Fruit fly (Drosophila melanogaster): ENCODE results near the gene CG18675.
A peak's percentile ranks its signal among the peaks of the same experiment; 100 is the strongest.

The CG18675 gene

DNA sequence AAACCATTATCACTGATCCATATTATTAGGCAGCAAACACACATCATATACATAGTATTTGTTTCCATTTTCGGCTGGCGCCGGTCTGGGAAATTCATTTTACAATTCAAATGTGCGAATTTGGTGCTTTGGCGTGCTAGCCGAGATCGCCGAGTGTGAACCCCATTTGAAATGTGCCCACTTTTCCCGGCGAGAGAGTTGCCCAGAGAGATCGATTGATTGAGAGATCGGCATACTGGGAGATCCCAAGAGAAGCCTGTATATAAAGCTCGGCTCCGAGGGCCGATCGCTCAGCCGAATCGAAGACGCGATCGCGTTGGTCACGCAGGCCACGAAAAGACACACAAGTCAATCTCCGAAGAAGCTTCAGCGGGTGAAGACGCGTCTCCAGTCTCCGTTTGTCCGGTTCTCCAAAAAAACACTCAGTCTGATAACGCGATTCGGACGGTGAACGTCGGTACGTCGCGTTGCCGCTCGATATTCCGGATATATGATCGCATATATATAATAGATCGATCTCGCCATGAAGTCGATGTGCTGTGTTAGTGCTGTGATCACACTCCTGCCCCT, 25.2 kb upstream of the CG18675 start, which contains the start of gene CG1299:
TSS of gene CG1299 (plus strand) at position 291 of the 570 bp plus-strand sequence.
- TF ChIP-seq CG3919 (GFP tag; optimal IDR thresholded peaks at IDR 0.05) (no peak), Hr4 (GFP tag; optimal IDR thresholded peaks at IDR 0.05) (no peak), CG7368 (GFP tag; optimal IDR thresholded peaks at IDR 0.05) (no peak), CG9139 (GFP tag; optimal IDR thresholded peaks at IDR 0.05) (peak; percentile 2), ss (GFP tag; optimal IDR thresholded peaks at IDR 0.05) (peak; percentile 19 to 44), CG8632 (GFP tag; optimal IDR thresholded peaks at IDR 0.05) (no peak), Ets21C (GFP tag; optimal IDR thresholded peaks at IDR 0.05) (no peak), esn (GFP tag; optimal IDR thresholded peaks at IDR 0.05) (no peak), vri (GFP tag; optimal IDR thresholded peaks at IDR 0.05) (no peak), Gug (GFP tag; IDR thresholded peaks at IDR 0.05) (no peak), Eip78C (GFP tag) (peak; percentile 71), Hr39 (GFP tag; optimal IDR thresholded peaks at IDR 0.05) (no peak), Met (GFP tag; optimal IDR thresholded peaks at IDR 0.05) (no peak), CG6163 (GFP tag; IDR thresholded peaks at IDR 0.05) (peak; percentile 35; the same call in 1 of the 3 replicates), CG8319 (GFP tag; optimal IDR thresholded peaks at IDR 0.05) (no peak), CG11294 (GFP tag; IDR thresholded peaks at IDR 0.05) (no peak), Eip75B (GFP tag; optimal IDR thresholded peaks at IDR 0.05) (peak; percentile 18), CG6276 (GFP tag; optimal IDR thresholded peaks at IDR 0.05) (no peak), CG1621 (tag; optimal IDR thresholded peaks at IDR 0.05) (peak; percentile 57)

DNA sequence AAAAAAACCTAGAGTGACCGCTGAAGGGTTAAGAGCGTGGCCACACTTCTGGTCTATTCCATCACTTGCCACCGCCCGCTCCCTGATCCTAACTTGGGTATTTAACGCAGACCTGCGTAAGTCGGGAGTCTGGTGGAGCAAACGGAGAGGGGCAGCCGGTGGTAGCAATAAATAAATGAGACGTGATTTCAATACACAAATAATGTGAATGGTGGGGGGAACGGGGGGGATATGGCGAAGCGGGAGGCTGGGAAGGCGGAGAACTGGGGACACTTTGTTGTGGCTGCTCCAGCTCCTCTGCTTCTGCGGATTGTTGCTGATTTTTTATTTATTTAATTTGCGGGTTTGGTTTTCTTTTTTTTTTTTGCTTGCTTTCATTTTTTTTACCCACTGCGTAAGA, 15.8 kb upstream of the CG18675 start:
- TF ChIP-seq achi (GFP tag; optimal IDR thresholded peaks at IDR 0.05) (no peak), dsx (GFP tag; optimal IDR thresholded peaks at IDR 0.05; ENCODE audit: poor library complexity, severe bottlenecking) (peak; percentile 52), CG16779 (tag; optimal IDR thresholded peaks at IDR 0.05) (no peak)

DNA sequence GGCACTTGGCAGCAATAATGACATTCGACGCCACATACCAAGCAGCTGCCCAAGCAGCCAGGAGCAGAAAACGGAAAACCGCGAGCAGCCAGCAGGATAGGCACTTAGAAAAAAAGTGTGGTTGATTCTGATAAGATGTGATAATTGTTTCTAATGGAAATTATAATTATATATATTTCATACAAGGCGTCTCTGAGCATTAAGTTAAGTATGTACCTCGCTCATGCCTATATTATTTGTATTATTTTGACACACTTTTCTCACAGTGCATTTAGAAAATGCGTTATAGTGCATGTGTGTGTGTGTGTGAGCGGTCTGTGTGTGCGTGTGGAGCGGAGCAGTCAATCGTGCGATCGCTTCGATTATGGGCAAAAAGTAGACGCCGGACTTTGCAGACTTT, 15.3 kb upstream of the CG18675 start:
- TF ChIP-seq CG32006 (GFP tag; optimal IDR thresholded peaks at IDR 0.05) (peak; percentile 60), CG8319 (GFP tag; optimal IDR thresholded peaks at IDR 0.05) (peak; percentile 19), esn (GFP tag; optimal IDR thresholded peaks at IDR 0.05) (peak; percentile 66), CG34406 (GFP tag; optimal IDR thresholded peaks at IDR 0.05) (peak; percentile 67), CG16779 (tag; optimal IDR thresholded peaks at IDR 0.05) (peak; percentile 11), achi (GFP tag; optimal IDR thresholded peaks at IDR 0.05) (peak; percentile 67), Hr38 (GFP tag; optimal IDR thresholded peaks at IDR 0.05) (no peak), topi (GFP tag; optimal IDR thresholded peaks at IDR 0.05) (peak; percentile 70), fd85E (GFP tag; optimal IDR thresholded peaks at IDR 0.05) (peak; percentile 18), Lpt (GFP tag; optimal IDR thresholded peaks at IDR 0.05) (peak; percentile 14), Ets21C (GFP tag; optimal IDR thresholded peaks at IDR 0.05) (peak; percentile 1), fd59A (GFP tag; optimal IDR thresholded peaks at IDR 0.05) (peak; percentile 62), CG4318 (GFP tag; optimal IDR thresholded peaks at IDR 0.05) (peak; percentile 41), CG8632 (GFP tag; optimal IDR thresholded peaks at IDR 0.05) (peak; percentile 60), CG6163 (GFP tag; IDR thresholded peaks at IDR 0.05) (peak; percentile 77), Sox15 (GFP tag; optimal IDR thresholded peaks at IDR 0.05) (peak; percentile 35), CG6854 (GFP tag; optimal IDR thresholded peaks at IDR 0.05) (peak; percentile 28), OdsH (GFP tag; optimal IDR thresholded peaks at IDR 0.05) (peak; percentile 65), Blimp-1 (GFP tag; optimal IDR thresholded peaks at IDR 0.05) (no peak), CG10669 (GFP tag; optimal IDR thresholded peaks at IDR 0.05) (peak; percentile 67), salr (GFP tag; optimal IDR thresholded peaks at IDR 0.05) (peak in 1 of 2 experiments; percentile 63), Gug (GFP tag; IDR thresholded peaks at IDR 0.05) (0 out of 2 replicates have a peak, but pooled peaks have one; percentile 35), Ets96B (tag; optimal IDR thresholded peaks at IDR 0.05) (peak; percentile 78), Sox102F (GFP tag; optimal IDR thresholded peaks at IDR 0.05) (peak; percentile 50), lz (GFP tag; optimal IDR thresholded peaks at IDR 0.05) (peak; percentile 57), CG6792 (GFP tag; optimal IDR thresholded peaks at IDR 0.05) (peak; percentile 48), CG15336 (GFP tag; IDR thresholded peaks at IDR 0.05) (no peak; the same call in 1 of the 2 replicates), Eip78C (GFP tag) (peak; percentile 91), CG10631 (GFP tag; optimal IDR thresholded peaks at IDR 0.05) (peak; percentile 67), spab (GFP tag; optimal IDR thresholded peaks at IDR 0.05) (peak; percentile 72), Met (GFP tag; optimal IDR thresholded peaks at IDR 0.05) (peak; percentile 65), Smox (GFP tag; optimal IDR thresholded peaks at IDR 0.05) (peak; percentile 48), Eip75B (GFP tag; optimal IDR thresholded peaks at IDR 0.05) (peak; percentile 61), CG3919 (GFP tag; optimal IDR thresholded peaks at IDR 0.05) (peak; percentile 73), acj6 (GFP tag; optimal IDR thresholded peaks at IDR 0.05) (peak; percentile 67), svp (GFP tag) (peak; percentile 78), Hr4 (GFP tag; optimal IDR thresholded peaks at IDR 0.05) (peak; percentile 29)
